Fruit fly (Drosophila melanogaster): ENCODE data around the gene Pi3K21B.

Gene Pi3K21B

dm6 chr2L:297480-298284 lies at the start of gene Pi3K21B:
Gene Pi3K21B, plus strand, starts transcription at chr2L:297880.
- TF ChIP-seq h (optimal IDR thresholded peaks at IDR 0.05) (peak; percentile 39), ttk (optimal IDR thresholded peaks at IDR 0.05) (no peak)

DNA sequence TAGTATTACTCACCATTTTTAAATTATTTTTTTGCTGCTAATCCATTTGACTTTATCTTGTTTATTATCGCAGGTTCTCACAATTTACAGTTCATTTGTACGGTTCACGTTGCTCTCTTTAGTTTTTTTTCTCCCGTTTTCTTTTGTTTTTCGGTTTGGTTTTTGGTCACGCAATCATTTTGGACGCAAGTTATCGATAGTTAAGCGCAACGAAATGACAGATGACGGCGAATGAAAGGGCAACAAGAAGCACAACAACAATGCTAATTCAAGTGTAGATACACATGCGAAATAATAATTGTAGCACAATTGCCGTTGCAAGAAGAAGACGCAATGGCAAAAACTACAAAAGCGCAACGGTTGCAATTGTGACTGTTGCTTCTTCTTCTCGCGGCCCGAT lies 49.1 kb upstream of the Pi3K21B start:
- TF ChIP-seq Sin3A (optimal IDR thresholded peaks at IDR 0.05) (no peak), psq (optimal IDR thresholded peaks at IDR 0.05) (peak; percentile 13), insv (optimal IDR thresholded peaks at IDR 0.05) (no peak), Myc (optimal IDR thresholded peaks at IDR 0.05) (no peak), ttk (optimal IDR thresholded peaks at IDR 0.05) (no peak), h (optimal IDR thresholded peaks at IDR 0.05) (no peak)

- TF ChIP-seq h (optimal IDR thresholded peaks at IDR 0.05): no peak
- TF ChIP-seq ttk (optimal IDR thresholded peaks at IDR 0.05): no peak
- TF ChIP-seq Sin3A (optimal IDR thresholded peaks at IDR 0.05): no peak
- TF ChIP-seq insv (optimal IDR thresholded peaks at IDR 0.05): no peak
- TF ChIP-seq psq (optimal IDR thresholded peaks at IDR 0.05): peak; percentile 25
Observed at dm6 chr2L:249048-249825, 48.4 kb upstream of the Pi3K21B start.

DNA sequence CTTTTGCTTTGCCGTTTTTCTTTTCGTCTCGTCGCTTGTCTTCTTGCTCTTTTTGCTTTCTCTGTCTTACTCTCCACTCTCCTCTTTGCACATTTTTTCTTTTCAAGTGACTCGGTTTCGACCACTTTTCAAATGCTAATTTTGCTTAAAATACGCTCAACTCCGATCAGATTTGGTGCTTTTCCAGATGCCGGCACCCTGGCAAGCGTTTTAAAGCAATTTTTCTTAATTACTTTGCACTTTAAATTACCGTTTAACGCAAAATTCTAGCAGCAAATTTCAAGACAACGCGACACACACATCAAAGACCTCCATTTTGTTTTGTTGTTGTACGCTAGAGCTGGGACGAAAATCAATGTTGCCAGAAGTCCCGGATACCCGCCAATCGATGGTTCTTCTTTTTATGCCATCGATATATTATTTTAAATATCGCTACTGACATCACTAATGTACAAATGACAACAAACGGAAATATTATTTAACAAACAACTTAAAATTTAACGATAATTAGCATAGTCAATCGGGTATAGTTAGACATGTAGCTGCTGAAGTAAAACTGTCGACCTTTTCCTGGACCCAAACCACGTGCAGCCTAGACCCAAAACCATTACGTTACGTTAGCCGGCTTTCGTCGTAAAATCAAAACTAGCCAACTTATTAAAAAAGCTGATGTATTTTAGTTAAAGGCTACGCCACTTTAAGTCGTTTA lies 47.0 kb upstream of the Pi3K21B start, which contains the start of gene kis:
kis (minus strand) TSS at position 317 of the 709 bp plus-strand sequence.
- TF ChIP-seq Myc (optimal IDR thresholded peaks at IDR 0.05) (no peak), Sin3A (optimal IDR thresholded peaks at IDR 0.05) (no peak), psq (optimal IDR thresholded peaks at IDR 0.05) (no peak), insv (optimal IDR thresholded peaks at IDR 0.05) (no peak), h (optimal IDR thresholded peaks at IDR 0.05) (no peak), ttk (optimal IDR thresholded peaks at IDR 0.05) (no peak)

dm6 chr2L:252174-252573 lies 45.5 kb upstream of the Pi3K21B start, which contains the start of gene Rpp30:
Gene Rpp30, minus strand, starts transcription at chr2L:252373.
- TF ChIP-seq h (optimal IDR thresholded peaks at IDR 0.05): no peak
- TF ChIP-seq psq (optimal IDR thresholded peaks at IDR 0.05): no peak
- TF ChIP-seq Sin3A (optimal IDR thresholded peaks at IDR 0.05): no peak
- TF ChIP-seq Myc (optimal IDR thresholded peaks at IDR 0.05): no peak
- TF ChIP-seq insv (optimal IDR thresholded peaks at IDR 0.05): no peak
- no peak for TF ChIP-seq ttk (optimal IDR thresholded peaks at IDR 0.05)

DNA sequence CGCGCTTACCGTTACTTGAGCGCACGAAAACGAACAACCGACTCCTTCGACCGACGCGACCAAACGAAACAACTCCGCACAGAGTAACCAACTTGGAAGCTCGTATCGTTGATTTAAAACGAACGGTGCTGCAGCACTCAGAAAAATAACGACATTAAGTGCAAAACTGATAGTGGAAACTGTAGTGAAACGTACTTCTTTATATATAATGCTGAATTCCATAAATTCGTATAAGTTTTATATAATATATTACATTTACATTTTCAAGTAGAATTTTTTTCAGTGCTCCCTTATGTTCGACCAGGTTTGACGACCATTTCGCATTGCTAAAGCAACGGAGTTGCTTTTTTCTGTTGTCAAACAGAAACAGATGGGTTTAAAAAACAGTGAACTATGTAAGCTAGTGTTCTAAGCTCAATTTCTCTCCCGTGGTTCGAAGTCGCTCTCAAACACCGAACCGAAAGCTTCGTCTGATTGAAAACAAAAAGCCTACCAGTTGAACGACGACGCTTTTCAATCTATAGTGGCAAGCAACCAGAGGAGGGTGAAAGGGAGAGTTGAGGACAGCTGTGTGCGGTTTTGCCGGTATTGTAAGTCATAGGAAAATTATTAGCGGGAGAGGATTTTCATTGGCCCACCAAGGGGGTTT lies 30.1 kb upstream of the Pi3K21B start, which contains the start of gene CG17075:
CG17075 (minus strand) TSS at position 65 of the 649 bp plus-strand sequence.
- TF ChIP-seq insv (optimal IDR thresholded peaks at IDR 0.05): no peak
- no peak for TF ChIP-seq Myc (optimal IDR thresholded peaks at IDR 0.05)
- no peak for TF ChIP-seq psq (optimal IDR thresholded peaks at IDR 0.05)
- TF ChIP-seq ttk (optimal IDR thresholded peaks at IDR 0.05): no peak
- no peak for TF ChIP-seq h (optimal IDR thresholded peaks at IDR 0.05)
- no peak for TF ChIP-seq Sin3A (optimal IDR thresholded peaks at IDR 0.05)

dm6 chr2L:268788-269187 lies 28.9 kb upstream of the Pi3K21B start, which contains the start of gene CG3345:
Gene CG3345, plus strand, starts transcription at chr2L:269088.
- TF ChIP-seq Sin3A (optimal IDR thresholded peaks at IDR 0.05) (no peak), insv (optimal IDR thresholded peaks at IDR 0.05) (no peak), psq (optimal IDR thresholded peaks at IDR 0.05) (no peak)

DNA sequence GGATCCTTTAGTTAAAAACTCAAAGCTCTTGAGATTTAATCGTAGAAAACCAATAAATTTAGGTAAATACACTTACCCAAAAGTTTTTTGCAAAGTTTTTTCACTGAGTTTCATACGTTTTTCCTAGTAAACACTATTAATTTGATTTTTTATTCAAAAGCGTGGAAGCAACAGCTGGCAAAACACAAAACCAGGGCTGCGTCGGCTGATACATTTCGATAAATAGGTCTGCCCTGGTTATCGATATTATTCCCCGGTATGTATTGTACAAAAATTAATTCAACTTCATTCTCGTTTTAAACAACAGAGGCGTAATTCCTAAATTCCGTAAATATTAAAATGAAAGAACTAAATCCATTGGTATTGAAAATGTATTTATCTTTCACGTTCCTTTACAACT lies 26.1 kb upstream of the Pi3K21B start, which contains the start of gene Dus1:
Dus1 (minus strand) TSS at position 192 of the 400 bp plus-strand sequence.
- no peak for TF ChIP-seq Myc (optimal IDR thresholded peaks at IDR 0.05)
- no peak for TF ChIP-seq h (optimal IDR thresholded peaks at IDR 0.05)
- TF ChIP-seq insv (optimal IDR thresholded peaks at IDR 0.05): no peak
- TF ChIP-seq Sin3A (optimal IDR thresholded peaks at IDR 0.05): no peak
- no peak for TF ChIP-seq psq (optimal IDR thresholded peaks at IDR 0.05)
- TF ChIP-seq ttk (optimal IDR thresholded peaks at IDR 0.05): no peak

DNA sequence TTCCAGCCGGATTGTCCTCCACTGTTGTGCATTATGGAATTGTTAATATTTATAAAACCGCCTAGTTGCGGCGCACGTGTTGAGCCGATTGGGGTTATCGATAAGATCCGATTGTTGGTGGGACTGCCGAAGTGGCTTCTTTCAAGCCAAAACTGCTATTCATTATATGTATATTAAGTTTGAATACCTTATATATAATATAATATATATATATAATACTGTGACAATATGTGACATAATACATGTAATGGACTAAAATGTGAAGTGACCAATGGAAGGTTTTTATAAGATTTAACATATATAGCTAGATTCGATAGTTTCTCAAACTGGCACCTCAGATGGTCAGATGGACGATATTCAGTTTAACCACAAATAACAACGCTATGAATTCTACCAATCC lies 24.1 kb upstream of the Pi3K21B start, which contains the start of the genes mbm and CG11555:
mbm (minus strand) TSS at position 113 of the 400 bp plus-strand sequence.
CG11555 (plus strand) TSS at position 234 of the 400 bp plus-strand sequence.
- TF ChIP-seq Sin3A (optimal IDR thresholded peaks at IDR 0.05) (no peak), Myc (optimal IDR thresholded peaks at IDR 0.05) (no peak), h (optimal IDR thresholded peaks at IDR 0.05) (no peak), psq (optimal IDR thresholded peaks at IDR 0.05) (no peak), ttk (optimal IDR thresholded peaks at IDR 0.05) (no peak), insv (optimal IDR thresholded peaks at IDR 0.05) (no peak)

DNA sequence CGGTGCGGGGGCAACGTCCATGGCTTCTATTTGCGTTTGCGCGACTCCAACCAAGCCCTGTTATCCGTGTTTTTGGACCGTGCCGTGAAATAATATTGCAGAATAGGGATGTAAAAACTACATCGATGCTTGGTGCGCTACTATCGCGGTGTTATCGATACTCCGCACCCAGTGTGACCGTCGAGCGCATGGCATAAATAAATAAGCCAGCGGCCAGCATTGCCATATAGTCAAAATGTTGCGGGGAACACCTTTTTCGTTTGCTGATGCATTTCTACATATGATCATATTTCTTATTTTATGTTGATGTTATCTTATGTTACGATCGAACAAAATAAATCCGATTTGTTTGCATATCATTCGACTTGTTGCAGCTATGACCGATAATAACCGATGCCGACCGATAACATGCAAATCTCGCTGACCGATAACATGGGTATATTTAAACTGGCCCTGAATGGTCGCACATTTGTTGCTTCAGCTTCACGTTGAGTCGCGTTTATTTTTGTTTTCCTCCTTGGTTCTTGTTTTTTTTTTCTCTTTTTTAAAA lies 20.5 kb upstream of the Pi3K21B start, which contains the start of gene smo:
smo (plus strand) TSS at position 461 of the 550 bp plus-strand sequence.
- TF ChIP-seq insv (optimal IDR thresholded peaks at IDR 0.05): no peak
- TF ChIP-seq Myc (optimal IDR thresholded peaks at IDR 0.05): no peak
- no peak for TF ChIP-seq h (optimal IDR thresholded peaks at IDR 0.05)
- TF ChIP-seq psq (optimal IDR thresholded peaks at IDR 0.05): no peak
- TF ChIP-seq Sin3A (optimal IDR thresholded peaks at IDR 0.05): no peak
- no peak for TF ChIP-seq ttk (optimal IDR thresholded peaks at IDR 0.05)

dm6 chr2L:278134-278533 lies 19.5 kb upstream of the Pi3K21B start, which contains the start of gene CG17078:
Gene CG17078, minus strand, starts transcription at chr2L:278234.
- TF ChIP-seq Sin3A (optimal IDR thresholded peaks at IDR 0.05): no peak
- no peak for TF ChIP-seq psq (optimal IDR thresholded peaks at IDR 0.05)
- no peak for TF ChIP-seq h (optimal IDR thresholded peaks at IDR 0.05)
- no peak for TF ChIP-seq insv (optimal IDR thresholded peaks at IDR 0.05)
- no peak for TF ChIP-seq Myc (optimal IDR thresholded peaks at IDR 0.05)
- no peak for TF ChIP-seq ttk (optimal IDR thresholded peaks at IDR 0.05)

Measured in Kc167 (cell line).